Worm (Caenorhabditis elegans) whole organism, young adult: ENCODE data around the gene T08D10.4.

ENCODE experiments used
- B0019.2 ChIP-seq: fragments of 200-800 bp; sonication (Bioruptor generic); conservative IDR thresholded peaks from 2 replicates; pipeline ENCODE4 v1.3.6; 2022; ENCODE audit warnings: missing genetic modification reagents, missing genetic modification characterization, missing compliant biosample characterization
- C17E4.6 ChIP-seq: fragments of 200-800 bp; sonication (Bioruptor generic); IDR thresholded peaks from 2 replicates; pipeline ENCODE4 v1.3.6; 2022; ENCODE audit warnings: missing genetic modification reagents, missing genetic modification characterization, missing compliant biosample characterization
- F10E7.11 ChIP-seq: sonication (generic microtip); optimal IDR thresholded peaks from 2 replicates; lab custom pipeline; 2017; ENCODE audit warnings: mild to moderate bottlenecking, missing genetic modification characterization, moderate library complexity, missing compliant biosample characterization
- F49E8.2 ChIP-seq: sonication (generic microtip); optimal IDR thresholded peaks from 3 replicates; lab custom pipeline; 2017; ENCODE audit warnings: missing genetic modification characterization, mild to moderate bottlenecking, missing compliant biosample characterization, antibody characterized with exemption, moderate library complexity; ENCODE audit not compliant: insufficient read depth
- T07F8.4 ChIP-seq: sonication (generic microtip); optimal IDR thresholded peaks from 2 replicates; lab custom pipeline; 2016; ENCODE audit warnings: mild to moderate bottlenecking, missing genetic modification characterization, moderate library complexity, missing compliant biosample characterization
- T26A5.8 ChIP-seq: sonication (generic microtip); optimal IDR thresholded peaks from 2 replicates; lab custom pipeline; 2016; ENCODE audit warnings: missing genetic modification characterization, missing compliant biosample characterization
- Y53F4B.3 ChIP-seq: fragments of 200-800 bp; sonication (Bioruptor generic); IDR thresholded peaks from 2 replicates; pipeline ENCODE4 v1.3.6; 2022; ENCODE audit warnings: missing genetic modification reagents, missing genetic modification characterization, missing compliant biosample characterization
- Y53G8AR.9 ChIP-seq: fragments of 200-800 bp; sonication (Bioruptor generic); conservative IDR thresholded peaks from 2 replicates; pipeline ENCODE4 v1.3.6; 2022; ENCODE audit warnings: missing genetic modification reagents, missing genetic modification characterization, missing compliant biosample characterization
- Y67H2A.10 ChIP-seq: fragments of 200-800 bp; sonication (Bioruptor generic); conservative IDR thresholded peaks from 2 replicates; pipeline ENCODE4 v1.3.6; 2022; ENCODE audit warnings: missing genetic modification reagents, missing genetic modification characterization, missing compliant biosample characterization
- Y79H2A.3 ChIP-seq: fragments of 200-800 bp; sonication (Bioruptor generic); conservative IDR thresholded peaks from 2 replicates; pipeline ENCODE4 v1.3.6; 2022; ENCODE audit warnings: missing genetic modification reagents, missing genetic modification characterization, missing compliant biosample characterization
- ZK185.1 ChIP-seq: sonication (generic microtip); optimal IDR thresholded peaks from 2 replicates; lab custom pipeline; 2016; ENCODE audit warnings: mild to moderate bottlenecking, missing genetic modification characterization, missing compliant biosample characterization; ENCODE audit not compliant: poor library complexity, severe bottlenecking
- aptf-3 ChIP-seq: fragments of 200-800 bp; sonication (Bioruptor generic); IDR thresholded peaks from 2 replicates; pipeline ENCODE4 v1.3.6; 2022; ENCODE audit warnings: missing genetic modification characterization, missing compliant biosample characterization
- atf-7 ChIP-seq: sonication (generic microtip); optimal IDR thresholded peaks from 2 replicates; lab custom pipeline; 2017; ENCODE audit warnings: mild to moderate bottlenecking, missing genetic modification characterization, missing compliant biosample characterization
- attf-5 ChIP-seq: fragments of 200-800 bp; sonication (Bioruptor generic); optimal IDR thresholded peaks from 2 replicates; lab custom pipeline; 2018; ENCODE audit warnings: mild to moderate bottlenecking, missing genetic modification characterization, missing compliant biosample characterization
- attf-6 ChIP-seq: fragments of 200-800 bp; sonication (Bioruptor generic); IDR thresholded peaks from 2 replicates; pipeline ENCODE4 v1.3.6; 2022; ENCODE audit warnings: missing genetic modification reagents, missing genetic modification characterization, missing compliant biosample characterization
- ceh-40 ChIP-seq: fragments of 200-800 bp; sonication (Bioruptor generic); IDR thresholded peaks from 2 replicates; pipeline ENCODE4 v1.3.6; 2022; ENCODE audit warnings: missing genetic modification characterization, missing compliant biosample characterization
- ceh-91 ChIP-seq: fragments of 200-800 bp; sonication (Bioruptor generic); IDR thresholded peaks from 2 replicates; pipeline ENCODE4 v1.3.6; 2022; ENCODE audit warnings: missing genetic modification reagents, missing genetic modification characterization, missing compliant biosample characterization
- chd-7 ChIP-seq: sonication (generic microtip); optimal IDR thresholded peaks from 2 replicates; lab custom pipeline; 2016; ENCODE audit warnings: mild to moderate bottlenecking, missing genetic modification characterization, moderate library complexity, missing compliant biosample characterization
- die-1 ChIP-seq: sonication (generic microtip); optimal IDR thresholded peaks from 2 replicates; lab custom pipeline; 2016; ENCODE audit warnings: missing genotype, mild to moderate bottlenecking, missing genetic modification characterization, missing compliant biosample characterization
- ets-4 ChIP-seq: fragments of 200-800 bp; sonication (Bioruptor generic); optimal IDR thresholded peaks from 2 replicates; lab custom pipeline; 2018; ENCODE audit warnings: mild to moderate bottlenecking, missing genetic modification characterization, missing compliant biosample characterization
- hmg-20 ChIP-seq: fragments of 200-800 bp; sonication (Bioruptor generic); IDR thresholded peaks from 2 replicates; pipeline ENCODE4 v1.3.6; 2022; ENCODE audit warnings: missing genetic modification reagents, missing genetic modification characterization, missing compliant biosample characterization
- let-607 ChIP-seq, 2 experiments: fragments of 200-800 bp in 1 of 2; sonication (Bioruptor generic) in 1 of 2; sonication (generic microtip) in 1 of 2; optimal IDR thresholded peaks; 2 replicates each; lab custom pipeline; 2016 to 2018; ENCODE audit warnings: mild to moderate bottlenecking in 2 of 2, missing compliant biosample characterization in 2 of 2, missing genetic modification characterization in 2 of 2, moderate library complexity in 2 of 2, missing genotype in 1 of 2
- lin-35 ChIP-seq, 3 experiments: fragments of 150-350 bp in 2 of 3; sonication (generic microtip) in 1 of 3; optimal IDR thresholded peaks; 2 replicates each; lab custom pipeline; 2014 to 2018; ENCODE audit warnings: missing biosample characterization in 3 of 3, missing genetic modification characterization in 3 of 3, missing genetic modification reagents in 3 of 3
- lin-40 ChIP-seq: sonication (generic microtip); optimal IDR thresholded peaks from 2 replicates; lab custom pipeline; 2016; ENCODE audit warnings: missing genetic modification characterization, mild to moderate bottlenecking, missing compliant biosample characterization, missing genotype, missing genetic modification reagents
- madf-10 ChIP-seq: sonication (generic microtip); optimal IDR thresholded peaks from 2 replicates; lab custom pipeline; 2016; ENCODE audit warnings: mild to moderate bottlenecking, missing genetic modification characterization, missing compliant biosample characterization
- mcd-1 ChIP-seq: fragments of 200-800 bp; sonication (Bioruptor generic); IDR thresholded peaks from 2 replicates; pipeline ENCODE4 v1.3.6; 2022; ENCODE audit warnings: missing genetic modification reagents, missing genetic modification characterization, missing compliant biosample characterization
- nfyb-1 ChIP-seq: fragments of 200-800 bp; sonication (Bioruptor generic); IDR thresholded peaks from 2 replicates; pipeline ENCODE4 v1.3.6; 2022; ENCODE audit warnings: missing genetic modification reagents, missing genetic modification characterization, missing compliant biosample characterization
- nhr-120 ChIP-seq: fragments of 200-800 bp; sonication (Bioruptor generic); IDR thresholded peaks from 2 replicates; pipeline ENCODE4 v1.3.6; 2022; ENCODE audit warnings: missing genetic modification characterization, missing compliant biosample characterization
- pbrm-1 ChIP-seq: fragments of 200-800 bp; sonication (Bioruptor generic); IDR thresholded peaks from 2 replicates; pipeline ENCODE4 v1.3.6; 2022; ENCODE audit warnings: missing genetic modification reagents, missing genetic modification characterization, missing compliant biosample characterization
- repo-1 ChIP-seq: sonication (generic microtip); optimal IDR thresholded peaks from 2 replicates; lab custom pipeline; 2017; ENCODE audit warnings: mild to moderate bottlenecking, missing genetic modification characterization, missing compliant biosample characterization
- rpc-1 ChIP-seq, 2 experiments: fragments of 150-350 bp in 1 of 2; sonication (generic microtip) in 1 of 2; optimal IDR thresholded peaks; 2 replicates each; lab custom pipeline; 2014 to 2018; ENCODE audit warnings: missing biosample characterization in 1 of 2, missing genetic modification characterization in 1 of 2, missing genetic modification reagents in 1 of 2, missing genotype in 1 of 2
- sdz-38 ChIP-seq: sonication (generic microtip); optimal IDR thresholded peaks from 2 replicates; lab custom pipeline; 2016; ENCODE audit warnings: missing genotype, missing genetic modification characterization, missing compliant biosample characterization
- tbx-9 ChIP-seq: sonication (generic microtip); optimal IDR thresholded peaks from 2 replicates; lab custom pipeline; 2016; ENCODE audit warnings: borderline replicate concordance, missing genetic modification characterization, inconsistent platforms, missing compliant biosample characterization
- tlf-1 ChIP-seq: fragments of 200-800 bp; sonication (Bioruptor generic); optimal IDR thresholded peaks from 2 replicates; lab custom pipeline; 2018; ENCODE audit warnings: mild to moderate bottlenecking, missing genetic modification characterization, missing compliant biosample characterization
- unc-62 ChIP-seq: fragments of 150-350 bp; optimal IDR thresholded peaks from 2 replicates; lab custom pipeline; 2014; ENCODE audit warnings: missing biosample characterization, missing genetic modification reagents, missing genetic modification characterization
- xnd-1 ChIP-seq: sonication (generic microtip); optimal IDR thresholded peaks from 2 replicates; lab custom pipeline; 2016; ENCODE audit warnings: missing genotype, missing genetic modification reagents, missing genetic modification characterization, missing compliant biosample characterization
- zfh-2 ChIP-seq: fragments of 200-800 bp; sonication (Bioruptor generic); conservative IDR thresholded peaks from 2 replicates; pipeline ENCODE4 v1.3.6; 2022; ENCODE audit warnings: missing genetic modification reagents, missing genetic modification characterization, missing compliant biosample characterization
- ztf-22 ChIP-seq: fragments of 200-800 bp; sonication (Bioruptor generic); optimal IDR thresholded peaks from 2 replicates; lab custom pipeline; 2018; ENCODE audit warnings: mild to moderate bottlenecking, missing genetic modification characterization, moderate library complexity, missing compliant biosample characterization
- ztf-25 ChIP-seq: fragments of 200-800 bp; sonication (Bioruptor generic); IDR thresholded peaks from 2 replicates; pipeline ENCODE4 v1.3.6; 2022; ENCODE audit warnings: missing genetic modification reagents, missing genetic modification characterization, missing compliant biosample characterization
- ztf-26 ChIP-seq: sonication (generic microtip); optimal IDR thresholded peaks from 2 replicates; lab custom pipeline; 2017; ENCODE audit warnings: missing genetic modification characterization, missing compliant biosample characterization
- ztf-6 ChIP-seq: fragments of 200-800 bp; sonication (Bioruptor generic); IDR thresholded peaks from 2 replicates; pipeline ENCODE4 v1.3.6; 2022; ENCODE audit warnings: missing genetic modification reagents, missing genetic modification characterization, missing compliant biosample characterization

T08D10.4 gene

DNA sequence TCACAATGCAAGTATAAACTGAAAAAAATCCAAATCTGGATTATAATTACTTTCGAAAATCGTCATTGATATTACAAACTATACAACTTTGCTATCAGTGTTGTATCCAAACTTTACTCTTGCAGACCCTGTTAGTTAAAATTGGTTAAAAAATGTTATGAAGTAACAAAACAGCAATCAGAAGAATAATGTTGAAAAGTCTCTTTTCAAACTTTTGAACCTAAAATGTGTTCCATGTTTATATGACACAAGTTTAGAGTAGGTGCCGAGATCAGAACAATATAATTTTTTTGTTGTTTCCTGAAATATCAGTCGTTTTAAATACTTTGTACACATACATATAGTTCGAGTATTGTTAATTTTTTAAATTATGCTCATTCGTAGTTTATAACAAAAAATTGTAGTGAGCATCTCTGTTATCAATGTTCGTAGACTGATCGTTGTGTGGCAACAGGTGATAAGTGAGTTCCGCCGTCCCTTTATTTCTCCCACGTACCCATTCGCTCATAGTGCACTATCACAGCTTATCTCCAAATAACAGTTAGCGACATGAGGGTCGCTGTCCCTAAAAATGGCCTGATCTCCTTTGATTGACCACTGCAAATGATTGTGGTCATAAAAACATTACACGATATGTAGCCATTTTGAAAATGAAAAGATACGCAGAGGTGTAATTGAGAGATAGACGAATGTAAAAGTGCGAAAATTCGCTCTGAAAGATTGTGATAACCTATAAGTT is 9.1 kb upstream of the T08D10.4 start (continued):
- TF ChIP-seq lin-35 (GFP tag; optimal IDR thresholded peaks at IDR 0.05; lab: Kevin White, UChicago) = no peak
- no peak for TF ChIP-seq aptf-3 (GFP tag; lab: Robert Waterston, UW)
- TF ChIP-seq Y53G8AR.9 (GFP tag; lab: Robert Waterston, UW) = peak; percentile 57; the same call in 1 of the 2 replicates
- TF ChIP-seq ets-4 (GFP tag; lab: Kevin White, UChicago) = no peak
- no peak for TF ChIP-seq Y53F4B.3
- TF ChIP-seq hmg-20 = no peak
- no peak for TF ChIP-seq C17E4.6 (GFP tag; lab: Robert Waterston, UW)
- TF ChIP-seq tlf-1 (GFP tag; lab: Kevin White, UChicago) = no peak
- TF ChIP-seq Y79H2A.3 (GFP tag; lab: Robert Waterston, UW) = no peak
- no peak for TF ChIP-seq ZK185.1
- no peak for TF ChIP-seq ztf-26 (tag; lab: Kevin White, UChicago)
- TF ChIP-seq chd-7 (tag; lab: Kevin White, UChicago) = peak; percentile 22
- no peak for TF ChIP-seq rpc-1 (optimal IDR thresholded peaks at IDR 0.05; lab: Kevin White, UChicago)
- no peak for TF ChIP-seq rpc-1 (tag; optimal IDR thresholded peaks at IDR 0.05; lab: Kevin White, UChicago)
- no peak for TF ChIP-seq T07F8.4
- no peak for TF ChIP-seq sdz-38 (tag; lab: Kevin White, UChicago)
- TF ChIP-seq F10E7.11 (tag; lab: Kevin White, UChicago) = no peak
- no peak for TF ChIP-seq ceh-91 (GFP tag; lab: Robert Waterston, UW)
- TF ChIP-seq pbrm-1 (GFP tag; lab: Robert Waterston, UW) = no peak
- no peak for TF ChIP-seq mcd-1 (GFP tag; lab: Robert Waterston, UW)
- no peak for TF ChIP-seq B0019.2 (GFP tag; lab: Robert Waterston, UW)
- peak; percentile 9 for TF ChIP-seq madf-10 (tag; lab: Kevin White, UChicago)
- no peak for TF ChIP-seq tbx-9 (tag; lab: Kevin White, UChicago)
- TF ChIP-seq xnd-1 = no peak
- TF ChIP-seq repo-1 (tag; lab: Kevin White, UChicago) = no peak
- TF ChIP-seq ztf-25 = no peak
- no peak for TF ChIP-seq Y67H2A.10 (GFP tag; lab: Robert Waterston, UW)
- no peak for TF ChIP-seq nhr-120 (GFP tag; lab: Robert Waterston, UW)
- peak; percentile 68 for TF ChIP-seq ztf-22 (GFP tag; lab: Kevin White, UChicago)
- TF ChIP-seq ztf-6 (GFP tag; lab: Robert Waterston, UW) = no peak
- peak in 1 of 2 experiments; percentile 1 for TF ChIP-seq let-607 (tag; optimal IDR thresholded peaks at IDR 0.05; lab: Kevin White, UChicago)
- TF ChIP-seq nfyb-1 (GFP tag; lab: Robert Waterston, UW) = no peak
- no peak for TF ChIP-seq ceh-40 (GFP tag; lab: Robert Waterston, UW)
- TF ChIP-seq die-1 = no peak
- no peak for TF ChIP-seq zfh-2 (GFP tag; lab: Robert Waterston, UW)
- TF ChIP-seq T26A5.8 = no peak
- no peak for TF ChIP-seq unc-62
- TF ChIP-seq attf-5 (GFP tag; lab: Kevin White, UChicago) = no peak
- TF ChIP-seq attf-6 (GFP tag; lab: Robert Waterston, UW) = no peak
- peak; percentile 8 for TF ChIP-seq lin-40
- TF ChIP-seq F49E8.2 = no peak
- peak; percentile 40 for TF ChIP-seq atf-7
